Worm (Caenorhabditis elegans) whole organism, L1 larva: ENCODE measurements around the gene metl-5.

ENCODE experiments used
- F16B12.6 ChIP-seq: fragments of 150-350 bp; optimal IDR thresholded peaks from 2 replicates; lab custom pipeline; 2014; ENCODE audit warnings: missing biosample characterization, missing genetic modification characterization
- aha-1 ChIP-seq: fragments of 150-350 bp; optimal IDR thresholded peaks from 2 replicates; lab custom pipeline; 2014; ENCODE audit warnings: missing biosample characterization, missing genetic modification characterization
- blmp-1 ChIP-seq: fragments of 150-350 bp; optimal IDR thresholded peaks from 2 replicates; lab custom pipeline; 2014; ENCODE audit warnings: missing biosample characterization, missing genetic modification characterization
- ceh-63 ChIP-seq: fragments of 200-800 bp; sonication (Bioruptor generic); optimal IDR thresholded peaks from 2 replicates; lab custom pipeline; 2018; ENCODE audit warnings: mild to moderate bottlenecking, missing genetic modification characterization, missing compliant biosample characterization
- ceh-8 ChIP-seq: fragments of 200-800 bp; sonication (Bioruptor generic); optimal IDR thresholded peaks from 2 replicates; lab custom pipeline; 2018; ENCODE audit warnings: mild to moderate bottlenecking, missing genetic modification characterization, moderate library complexity, missing compliant biosample characterization
- ceh-82 ChIP-seq, 3 experiments: fragments of 150-350 bp in 1 of 3; sonication (generic microtip) in 2 of 3; optimal IDR thresholded peaks; 2 replicates each; lab custom pipeline; 2014 to 2017; ENCODE audit warnings: missing biosample characterization in 3 of 3, missing genetic modification characterization in 3 of 3
- ceh-90 ChIP-seq: sonication (generic microtip); optimal IDR thresholded peaks from 2 replicates; lab custom pipeline; 2016; ENCODE audit warnings: missing genetic modification characterization, missing compliant biosample characterization
- ces-1 ChIP-seq: fragments of 150-350 bp; optimal IDR thresholded peaks from 2 replicates; lab custom pipeline; 2014; ENCODE audit warnings: missing biosample characterization, missing genetic modification reagents, missing genetic modification characterization
- dpl-1 ChIP-seq, 3 experiments: fragments of 150-350 bp in 2 of 3; sonication (generic microtip) in 1 of 3; optimal IDR thresholded peaks; 2 replicates each; lab custom pipeline; 2014 to 2017; ENCODE audit warnings: missing biosample characterization in 3 of 3, missing genetic modification characterization in 3 of 3, missing genetic modification reagents in 3 of 3
- dsc-1 ChIP-seq: sonication (generic microtip); optimal IDR thresholded peaks from 2 replicates; lab custom pipeline; 2016; ENCODE audit warnings: mild to moderate bottlenecking, missing genetic modification characterization, missing compliant biosample characterization
- efl-1 ChIP-seq, 4 experiments: fragments of 150-350 bp; optimal IDR thresholded peaks in 3 of 4; peaks in 1 of 4; 1 replicate in 1 of 4; 2 replicates in 3 of 4; lab custom pipeline; 2014; ENCODE audit warnings: missing biosample characterization in 2 of 4, missing genetic modification characterization in 2 of 4, missing genetic modification reagents in 2 of 4
- egl-27 ChIP-seq, 2 experiments: fragments of 150-350 bp in 1 of 2; sonication (generic microtip); optimal IDR thresholded peaks; 3 replicates each; lab custom pipeline; 2017 to 2018; ENCODE audit warnings: missing biosample characterization in 2 of 2, missing genetic modification characterization in 2 of 2, missing genetic modification reagents in 2 of 2
- ets-5 ChIP-seq: fragments of 200-800 bp; sonication (Bioruptor generic); IDR thresholded peaks from 2 replicates; pipeline ENCODE4 v1.3.6; 2022; ENCODE audit warnings: missing genetic modification characterization, missing compliant biosample characterization
- grh-1 ChIP-seq: fragments of 200-800 bp; sonication (Bioruptor generic); IDR thresholded peaks from 2 replicates; pipeline ENCODE4 v1.3.6; 2022; ENCODE audit warnings: missing genetic modification reagents, missing genetic modification characterization, missing compliant biosample characterization
- hlh-17 ChIP-seq: fragments of 200-800 bp; sonication (Bioruptor generic); optimal IDR thresholded peaks from 2 replicates; lab custom pipeline; 2018; ENCODE audit warnings: missing genetic modification characterization, mild to moderate bottlenecking, missing compliant biosample characterization, moderate library complexity, borderline replicate concordance
- hpl-2 ChIP-seq: fragments of 150-350 bp; optimal IDR thresholded peaks from 2 replicates; lab custom pipeline; 2014; ENCODE audit warnings: missing biosample characterization, missing genetic modification reagents, missing genetic modification characterization
- isw-1 ChIP-seq: fragments of 200-800 bp; sonication (Bioruptor generic); IDR thresholded peaks from 2 replicates; pipeline ENCODE4 v1.3.6; 2022; ENCODE audit warnings: missing genetic modification characterization, missing compliant biosample characterization
- lin-14 ChIP-seq: fragments of 200-800 bp; sonication (Bioruptor generic); optimal IDR thresholded peaks from 2 replicates; lab custom pipeline; 2018; ENCODE audit warnings: mild to moderate bottlenecking, missing genetic modification characterization, moderate library complexity, missing compliant biosample characterization
- lin-35 ChIP-seq, 2 experiments: fragments of 150-350 bp; optimal IDR thresholded peaks; 2 replicates each; lab custom pipeline; 2014; ENCODE audit warnings: missing biosample characterization in 2 of 2, missing genetic modification characterization in 2 of 2, missing genetic modification reagents in 2 of 2
- lsy-2 ChIP-seq, 2 experiments: fragments of 150-350 bp; optimal IDR thresholded peaks; 2 replicates each; lab custom pipeline; 2014; ENCODE audit warnings: missing biosample characterization in 2 of 2, missing genetic modification characterization in 2 of 2
- nhr-19 ChIP-seq: fragments of 200-800 bp; sonication (Bioruptor generic); conservative IDR thresholded peaks from 2 replicates; pipeline ENCODE4 v1.3.6; 2022; ENCODE audit warnings: missing genetic modification characterization, missing compliant biosample characterization
- nhr-20 ChIP-seq: sonication (generic microtip); optimal IDR thresholded peaks from 2 replicates; lab custom pipeline; 2016; ENCODE audit warnings: mild to moderate bottlenecking, missing genetic modification characterization, missing compliant biosample characterization
- nhr-28 ChIP-seq: fragments of 150-350 bp; optimal IDR thresholded peaks from 2 replicates; lab custom pipeline; 2014; ENCODE audit warnings: missing biosample characterization, missing genetic modification characterization
- nhr-47 ChIP-seq: sonication (generic microtip); optimal IDR thresholded peaks from 2 replicates; lab custom pipeline; 2016; ENCODE audit warnings: mild to moderate bottlenecking, missing genetic modification characterization, moderate library complexity, missing compliant biosample characterization
- nhr-84 ChIP-seq: sonication (generic microtip); optimal IDR thresholded peaks from 2 replicates; lab custom pipeline; 2017; ENCODE audit warnings: missing biosample characterization, missing genetic modification characterization
- nhr-90 ChIP-seq: sonication (generic microtip); optimal IDR thresholded peaks from 2 replicates; lab custom pipeline; 2016; ENCODE audit warnings: mild to moderate bottlenecking, missing genetic modification characterization, missing compliant biosample characterization; ENCODE audit not compliant: poor library complexity
- pag-3 ChIP-seq: sonication (generic microtip); optimal IDR thresholded peaks from 2 replicates; lab custom pipeline; 2017; ENCODE audit warnings: missing genetic modification characterization, mild to moderate bottlenecking, missing compliant biosample characterization, antibody characterized with exemption, borderline replicate concordance; ENCODE audit not compliant: insufficient read depth
- pax-3 ChIP-seq: fragments of 200-800 bp; sonication (Bioruptor generic); optimal IDR thresholded peaks from 2 replicates; lab custom pipeline; 2018; ENCODE audit warnings: mild to moderate bottlenecking, missing genetic modification characterization, moderate library complexity, missing compliant biosample characterization
- pqm-1 ChIP-seq: sonication (generic microtip); optimal IDR thresholded peaks from 3 replicates; lab custom pipeline; 2017; ENCODE audit warnings: missing biosample characterization, missing genetic modification characterization
- skn-1 ChIP-seq: fragments of 150-350 bp; optimal IDR thresholded peaks from 2 replicates; lab custom pipeline; 2014; ENCODE audit warnings: missing biosample characterization, missing genetic modification characterization
- snu-23 ChIP-seq: sonication (generic microtip); optimal IDR thresholded peaks from 2 replicates; lab custom pipeline; 2016; ENCODE audit warnings: missing genetic modification characterization, missing compliant biosample characterization
- sox-4 ChIP-seq: sonication (generic microtip); optimal IDR thresholded peaks from 2 replicates; lab custom pipeline; 2016; ENCODE audit warnings: missing genetic modification characterization, missing compliant biosample characterization
- swsn-7 ChIP-seq: sonication (generic microtip); optimal IDR thresholded peaks from 2 replicates; lab custom pipeline; 2016; ENCODE audit warnings: missing genetic modification characterization, missing compliant biosample characterization
- unc-130 ChIP-seq: fragments of 150-350 bp; optimal IDR thresholded peaks from 2 replicates; lab custom pipeline; 2017; ENCODE audit warnings: missing biosample characterization, missing genetic modification characterization, inconsistent platforms
- unc-62 ChIP-seq: fragments of 150-350 bp; optimal IDR thresholded peaks from 2 replicates; lab custom pipeline; 2014; ENCODE audit warnings: missing biosample characterization, missing genetic modification reagents, missing genetic modification characterization
- unc-86 ChIP-seq: sonication (generic microtip); optimal IDR thresholded peaks from 2 replicates; lab custom pipeline; 2016; ENCODE audit warnings: missing genetic modification characterization, missing compliant biosample characterization
- xbp-1 ChIP-seq: sonication (generic microtip); optimal IDR thresholded peaks from 2 replicates; lab custom pipeline; 2016; ENCODE audit warnings: missing genetic modification characterization, missing compliant biosample characterization
- zag-1 ChIP-seq: fragments of 150-350 bp; optimal IDR thresholded peaks from 2 replicates; lab custom pipeline; 2014; ENCODE audit warnings: missing biosample characterization, missing genetic modification characterization
- zip-4 ChIP-seq: fragments of 200-800 bp; sonication (Bioruptor generic); optimal IDR thresholded peaks from 2 replicates; lab custom pipeline; 2018; ENCODE audit warnings: mild to moderate bottlenecking, missing genetic modification characterization, moderate library complexity, missing compliant biosample characterization

The metl-5 gene

ce11 chrIII:4808089-4808488 lies 5.3 kb downstream of the metl-5 start:
- TF ChIP-seq unc-130 (tag; lab: Kevin White, UChicago): no peak
- TF ChIP-seq ceh-82 (tag; optimal IDR thresholded peaks at IDR 0.05; lab: Kevin White, UChicago): no peak
- TF ChIP-seq dpl-1 (GFP tag; optimal IDR thresholded peaks at IDR 0.05; lab: Kevin White, UChicago): no peak
- peak in 1 of 2 experiments; percentile 51 for TF ChIP-seq lsy-2 (tag; optimal IDR thresholded peaks at IDR 0.05; lab: Kevin White, UChicago)
- TF ChIP-seq swsn-7 (tag; lab: Kevin White, UChicago): no peak
- TF ChIP-seq lin-14 (GFP tag; lab: Kevin White, UChicago): no peak
- TF ChIP-seq unc-62 (GFP tag; lab: Kevin White, UChicago): no peak

- TF ChIP-seq zag-1 (tag; lab: Kevin White, UChicago) (no peak), hpl-2 (GFP tag; lab: Kevin White, UChicago) (no peak), isw-1 (GFP tag; lab: Robert Waterston, UW) (no peak)
These were observed 6.8 kb downstream of the metl-5 start, which contains the start of gene pal-1 for ce11 chrIII:4809526-4810153. Gene pal-1 (minus strand): TSS chrIII:4809576.

ce11 chrIII:4811195-4811594 lies 8.4 kb downstream of the metl-5 start, which contains the start of gene C38D4.7:
Gene C38D4.7 (minus strand): TSS chrIII:4811295.
- TF ChIP-seq lsy-2 (tag; optimal IDR thresholded peaks at IDR 0.05; lab: Kevin White, UChicago) (no peak), pag-3 (no peak), dsc-1 (tag; lab: Kevin White, UChicago) (no peak)

DNA sequence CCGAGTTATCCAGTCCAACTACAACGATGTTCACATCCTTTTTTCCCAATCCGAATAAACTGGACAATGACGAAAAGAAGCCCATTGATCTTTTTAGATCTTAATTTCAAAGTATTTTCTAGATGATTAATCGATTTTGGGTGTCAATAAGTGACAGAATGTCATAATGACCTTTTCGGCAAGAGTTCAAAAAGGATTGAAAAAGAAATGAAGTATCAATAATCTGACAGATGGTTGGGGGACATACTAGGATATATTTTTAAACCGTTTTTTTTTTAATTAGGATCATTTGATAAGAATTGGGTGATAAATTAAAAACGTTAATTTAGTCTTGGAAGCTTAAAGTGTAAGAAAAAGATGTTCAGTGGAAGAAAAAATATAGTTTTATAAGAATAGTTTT lies 11.9 kb downstream of the metl-5 start, which contains the start of gene arl-6:
Gene arl-6 (minus strand): TSS at position 101 of the 400 bp plus-strand sequence.
- no peak for TF ChIP-seq efl-1 (optimal IDR thresholded peaks at IDR 0.05; lab: Kevin White, UChicago)
- peak in 1 of 2 experiments; percentile 49 for TF ChIP-seq efl-1 (GFP tag; optimal IDR thresholded peaks at IDR 0.05 in 1 of 2; lab: Kevin White, UChicago)
- no peak for TF ChIP-seq pax-3 (tag; lab: Kevin White, UChicago)

DNA sequence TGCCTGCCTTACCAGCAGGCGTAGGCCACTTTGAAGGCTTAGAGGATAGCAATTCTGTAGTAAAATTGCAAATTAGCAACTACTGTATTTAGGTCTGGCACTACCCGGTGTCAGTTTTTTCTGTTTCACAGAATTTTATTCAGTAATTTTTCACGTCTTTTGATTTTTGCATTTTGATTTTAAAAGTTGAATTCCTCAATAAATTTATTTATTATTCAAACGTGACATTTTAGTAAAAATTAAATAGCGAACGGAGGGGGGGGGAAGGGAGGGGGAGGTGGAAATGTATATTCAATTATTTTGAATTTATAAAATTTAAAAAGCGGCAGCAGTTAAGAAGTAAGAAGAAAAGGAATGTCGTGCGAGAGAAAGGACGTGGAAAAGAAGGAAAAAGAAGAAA lies 14.4 kb downstream of the metl-5 start, which contains the start of gene F26A1.4:
Gene F26A1.4 (plus strand): TSS at position 301 of the 400 bp plus-strand sequence.
- no peak for TF ChIP-seq ceh-63 (GFP tag; lab: Kevin White, UChicago)
- no peak for TF ChIP-seq ceh-82 (tag; optimal IDR thresholded peaks at IDR 0.05; lab: Kevin White, UChicago)
- TF ChIP-seq efl-1 (optimal IDR thresholded peaks at IDR 0.05; lab: Kevin White, UChicago): no peak
- no peak for TF ChIP-seq efl-1 (GFP tag; optimal IDR thresholded peaks at IDR 0.05 in 1 of 2; lab: Kevin White, UChicago)
- no peak for TF ChIP-seq xbp-1 (tag; lab: Kevin White, UChicago)
- no peak for TF ChIP-seq ces-1 (GFP tag; lab: Kevin White, UChicago)
- TF ChIP-seq skn-1 (tag; lab: Kevin White, UChicago): no peak
- TF ChIP-seq zag-1 (tag; lab: Kevin White, UChicago): no peak
- no peak for TF ChIP-seq zip-4 (GFP tag; lab: Kevin White, UChicago)
- TF ChIP-seq hlh-17 (GFP tag; lab: Kevin White, UChicago): no peak
- TF ChIP-seq nhr-19 (GFP tag; lab: Robert Waterston, UW): no peak
- no peak for TF ChIP-seq snu-23 (GFP tag; lab: Kevin White, UChicago)
- no peak for TF ChIP-seq ceh-90
- no peak for TF ChIP-seq nhr-47 (tag; lab: Kevin White, UChicago)
- no peak for TF ChIP-seq lin-35 (GFP tag; optimal IDR thresholded peaks at IDR 0.05; lab: Kevin White, UChicago)
- no peak for TF ChIP-seq ets-5 (GFP tag; lab: Robert Waterston, UW)
- no peak for TF ChIP-seq sox-4
- no peak for TF ChIP-seq F16B12.6 (tag; lab: Kevin White, UChicago)
- no peak for TF ChIP-seq nhr-20 (tag; lab: Kevin White, UChicago)

DNA sequence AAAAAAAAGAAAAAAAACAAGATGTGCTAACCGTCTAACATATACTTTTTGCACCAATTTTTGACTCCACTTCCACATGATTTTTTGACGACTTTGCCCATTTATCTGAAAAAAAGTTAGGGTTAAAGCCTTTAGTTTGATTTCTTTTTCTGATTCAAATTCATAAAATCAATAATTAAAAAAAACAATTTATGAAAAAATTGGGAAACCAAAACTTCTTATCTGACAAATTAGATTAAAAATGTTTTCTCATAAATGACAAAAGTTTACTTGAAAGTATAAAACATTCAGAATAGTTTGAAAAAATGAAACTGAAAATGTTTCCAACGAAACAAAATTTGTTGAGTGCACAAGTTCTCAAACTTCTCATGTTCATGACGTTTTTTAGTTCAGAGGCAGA lies 17.0 kb downstream of the metl-5 start, which contains the start of gene F26A1.7:
Gene F26A1.7 (minus strand): TSS at position 101 of the 400 bp plus-strand sequence.
- no peak for TF ChIP-seq grh-1 (GFP tag; lab: Robert Waterston, UW)
- TF ChIP-seq sox-4: no peak
- no peak for TF ChIP-seq pax-3 (tag; lab: Kevin White, UChicago)
- TF ChIP-seq pqm-1 (tag; lab: Kevin White, UChicago): no peak
- no peak for TF ChIP-seq nhr-90 (tag; lab: Kevin White, UChicago)
- TF ChIP-seq blmp-1 (tag; lab: Kevin White, UChicago): no peak
- TF ChIP-seq nhr-28: no peak
- TF ChIP-seq unc-86 (tag; lab: Kevin White, UChicago): no peak
- TF ChIP-seq zag-1 (tag; lab: Kevin White, UChicago): no peak
- no peak for TF ChIP-seq ceh-8 (GFP tag; lab: Kevin White, UChicago)
- no peak for TF ChIP-seq efl-1 (optimal IDR thresholded peaks at IDR 0.05; lab: Kevin White, UChicago)
- no peak for TF ChIP-seq efl-1 (GFP tag; optimal IDR thresholded peaks at IDR 0.05 in 1 of 2; lab: Kevin White, UChicago)
- TF ChIP-seq aha-1 (tag; lab: Kevin White, UChicago): no peak
- no peak for TF ChIP-seq isw-1 (GFP tag; lab: Robert Waterston, UW)
- TF ChIP-seq nhr-19 (GFP tag; lab: Robert Waterston, UW): no peak
- TF ChIP-seq swsn-7 (tag; lab: Kevin White, UChicago): no peak
- TF ChIP-seq egl-27 (tag; optimal IDR thresholded peaks at IDR 0.05; lab: Kevin White, UChicago): no peak
- no peak for TF ChIP-seq nhr-84 (tag; lab: Kevin White, UChicago)
- TF ChIP-seq, all 84 proteins: peak for 0
